Fruit fly (Drosophila melanogaster) whole organism, prepupa: ENCODE data around the gene Esyt2.

Source experiments
- CG10669 ChIP-seq: fragments of 200-800 bp; sonication (Bioruptor generic); optimal IDR thresholded peaks from 3 replicates; lab custom pipeline; 2018; ENCODE audit warnings: missing biosample characterization, mild to moderate bottlenecking, missing genetic modification characterization, moderate library complexity
- CG11762 ChIP-seq: fragments of 200-800 bp; sonication (Bioruptor generic); optimal IDR thresholded peaks from 3 replicates; lab custom pipeline; 2016; ENCODE audit warnings: missing biosample characterization, missing genetic modification characterization; ENCODE audit not compliant: insufficient read depth
- CG11902 ChIP-seq: fragments of 200-800 bp; sonication (Bioruptor generic); optimal IDR thresholded peaks from 3 replicates; lab custom pipeline; 2016; ENCODE audit warnings: missing biosample characterization, missing genetic modification characterization
- CG1621 ChIP-seq: fragments of 200-800 bp; sonication (Bioruptor generic); optimal IDR thresholded peaks from 3 replicates; lab custom pipeline; 2018; ENCODE audit warnings: missing biosample characterization, mild to moderate bottlenecking, missing genetic modification characterization
- CG16779 ChIP-seq: fragments of 200-800 bp; sonication (Bioruptor generic); optimal IDR thresholded peaks from 3 replicates; lab custom pipeline; 2017; ENCODE audit warnings: missing biosample characterization, mild to moderate bottlenecking, missing genetic modification characterization
- CG3032 ChIP-seq: fragments of 200-800 bp; optimal IDR thresholded peaks from 2 replicates; lab custom pipeline; 2019; ENCODE audit warnings: missing biosample characterization, mild to moderate bottlenecking, missing genetic modification characterization, moderate library complexity
- CG32006 ChIP-seq: fragments of 200-800 bp; sonication (Bioruptor generic); optimal IDR thresholded peaks from 3 replicates; lab custom pipeline; 2017; ENCODE audit warnings: missing biosample characterization, mild to moderate bottlenecking, missing genetic modification characterization
- CG34406 ChIP-seq: fragments of 200-800 bp; sonication (Bioruptor generic); optimal IDR thresholded peaks from 3 replicates; lab custom pipeline; 2016; ENCODE audit warnings: missing biosample characterization, missing genetic modification characterization
- CG3919 ChIP-seq: fragments of 200-800 bp; sonication (Bioruptor generic); optimal IDR thresholded peaks from 3 replicates; lab custom pipeline; 2016; ENCODE audit warnings: missing biosample characterization, missing genetic modification characterization
- CG4318 ChIP-seq: fragments of 200-800 bp; sonication (Bioruptor generic); optimal IDR thresholded peaks from 3 replicates; lab custom pipeline; 2017; ENCODE audit warnings: missing biosample characterization, mild to moderate bottlenecking, missing genetic modification characterization
- CG6276 ChIP-seq: fragments of 200-800 bp; sonication (Bioruptor generic); optimal IDR thresholded peaks from 2 replicates; lab custom pipeline; 2017; ENCODE audit warnings: missing biosample characterization, mild to moderate bottlenecking, missing genetic modification characterization
- CG6808 ChIP-seq: fragments of 200-800 bp; sonication (Bioruptor generic); optimal IDR thresholded peaks from 3 replicates; lab custom pipeline; 2017; ENCODE audit warnings: missing biosample characterization, missing genetic modification characterization, mild to moderate bottlenecking, moderate library complexity, missing genetic modification reagents
- CG6854 ChIP-seq: fragments of 200-800 bp; sonication (Bioruptor generic); optimal IDR thresholded peaks from 2 replicates; lab custom pipeline; 2017; ENCODE audit warnings: missing biosample characterization, mild to moderate bottlenecking, missing genetic modification characterization
- CG9139 ChIP-seq: fragments of 200-800 bp; sonication (Bioruptor generic); optimal IDR thresholded peaks from 3 replicates; lab custom pipeline; 2017; ENCODE audit warnings: missing biosample characterization, mild to moderate bottlenecking, missing genetic modification characterization
- Eip75B ChIP-seq: fragments of 200-800 bp; sonication (Bioruptor generic); optimal IDR thresholded peaks from 3 replicates; lab custom pipeline; 2016; ENCODE audit warnings: missing biosample characterization, missing genetic modification characterization
- Eip78C ChIP-seq: fragments of 200-800 bp; sonication (Bioruptor generic); peaks from one replicate; lab custom pipeline; 2016; ENCODE audit warnings: missing biosample characterization, missing genetic modification characterization
- Eip93F ChIP-seq: fragments of 200-800 bp; sonication (Bioruptor generic); optimal IDR thresholded peaks from 2 replicates; lab custom pipeline; 2016; ENCODE audit warnings: missing biosample characterization, mild to moderate bottlenecking, missing genetic modification characterization
- Ets96B ChIP-seq: fragments of 200-800 bp; optimal IDR thresholded peaks from 2 replicates; lab custom pipeline; 2019; ENCODE audit warnings: missing biosample characterization, mild to moderate bottlenecking, missing genetic modification characterization, moderate library complexity
- Gug ChIP-seq: fragments of 200-800 bp; sonication (Bioruptor generic); IDR thresholded peaks from 2 replicates; pipeline ENCODE4 v1.3.6; 2022; ENCODE audit warnings: missing biosample characterization, missing genetic modification characterization
- Hr38 ChIP-seq: sonication (Bioruptor generic); optimal IDR thresholded peaks from 2 replicates; lab custom pipeline; 2016; ENCODE audit warnings: missing biosample characterization, missing genetic modification characterization
- Hr39 ChIP-seq: fragments of 200-800 bp; sonication (Bioruptor generic); optimal IDR thresholded peaks from 2 replicates; lab custom pipeline; 2016; ENCODE audit warnings: missing biosample characterization, missing genetic modification characterization
- Lpt ChIP-seq: fragments of 200-800 bp; sonication (Bioruptor generic); optimal IDR thresholded peaks from 3 replicates; lab custom pipeline; 2016; ENCODE audit warnings: missing biosample characterization, missing genetic modification characterization
- OdsH ChIP-seq: fragments of 200-800 bp; sonication (Bioruptor generic); optimal IDR thresholded peaks from 3 replicates; lab custom pipeline; 2016; ENCODE audit warnings: missing biosample characterization, missing genetic modification characterization
- Smox ChIP-seq: fragments of 200-800 bp; sonication (Bioruptor generic); optimal IDR thresholded peaks from 3 replicates; lab custom pipeline; 2016; ENCODE audit warnings: missing biosample characterization, missing genetic modification characterization
- Sox102F ChIP-seq: fragments of 200-800 bp; sonication (Bioruptor generic); optimal IDR thresholded peaks from 2 replicates; lab custom pipeline; 2016; ENCODE audit warnings: missing biosample characterization, mild to moderate bottlenecking, missing genetic modification characterization
- Sox14 ChIP-seq: fragments of 200-800 bp; sonication (Bioruptor generic); optimal IDR thresholded peaks from 3 replicates; lab custom pipeline; 2016; ENCODE audit warnings: missing biosample characterization, missing genetic modification characterization
- Sox15 ChIP-seq: fragments of 200-800 bp; sonication (Bioruptor generic); optimal IDR thresholded peaks from 3 replicates; lab custom pipeline; 2016; ENCODE audit warnings: missing biosample characterization, missing genetic modification characterization
- achi ChIP-seq: fragments of 200-800 bp; sonication (Bioruptor generic); optimal IDR thresholded peaks from 3 replicates; lab custom pipeline; 2016; ENCODE audit warnings: missing biosample characterization, missing genetic modification characterization
- dsx ChIP-seq: fragments of 200-800 bp; optimal IDR thresholded peaks from 3 replicates; lab custom pipeline; 2019; ENCODE audit warnings: missing biosample characterization, mild to moderate bottlenecking, missing genetic modification characterization, moderate library complexity; ENCODE audit not compliant: poor library complexity, severe bottlenecking
- esn ChIP-seq: fragments of 200-800 bp; sonication (Bioruptor generic); optimal IDR thresholded peaks from 2 replicates; lab custom pipeline; 2016; ENCODE audit warnings: missing biosample characterization, mild to moderate bottlenecking, missing genetic modification characterization, moderate library complexity
- fd59A ChIP-seq: fragments of 200-800 bp; sonication (Bioruptor generic); optimal IDR thresholded peaks from 2 replicates; lab custom pipeline; 2017; ENCODE audit warnings: missing biosample characterization, mild to moderate bottlenecking, missing genetic modification characterization, missing genetic modification reagents
- pdm3 ChIP-seq: fragments of 200-800 bp; sonication (Bioruptor generic); optimal IDR thresholded peaks from 3 replicates; lab custom pipeline; 2016; ENCODE audit warnings: missing biosample characterization, missing genetic modification characterization
- salr ChIP-seq, 2 experiments: fragments of 200-800 bp; sonication (Bioruptor generic); optimal IDR thresholded peaks; 3 replicates each; lab custom pipeline; 2016 to 2018; ENCODE audit warnings: missing biosample characterization in 2 of 2, missing genetic modification characterization in 2 of 2, mild to moderate bottlenecking in 1 of 2
- ss ChIP-seq, 2 experiments: fragments of 200-800 bp; sonication (Bioruptor generic); optimal IDR thresholded peaks; 2 replicates in 1 of 2; 3 replicates in 1 of 2; lab custom pipeline; 2017 to 2018; ENCODE audit warnings: mild to moderate bottlenecking in 2 of 2, missing biosample characterization in 2 of 2, missing genetic modification characterization in 2 of 2, moderate library complexity in 1 of 2
- topi ChIP-seq: fragments of 200-800 bp; sonication (Bioruptor generic); optimal IDR thresholded peaks from 3 replicates; lab custom pipeline; 2016; ENCODE audit warnings: missing biosample characterization, missing genetic modification characterization
- vri ChIP-seq: fragments of 200-800 bp; sonication (Bioruptor generic); optimal IDR thresholded peaks from 3 replicates; lab custom pipeline; 2016; ENCODE audit warnings: missing biosample characterization, mild to moderate bottlenecking, missing genetic modification characterization

Gene Esyt2

DNA sequence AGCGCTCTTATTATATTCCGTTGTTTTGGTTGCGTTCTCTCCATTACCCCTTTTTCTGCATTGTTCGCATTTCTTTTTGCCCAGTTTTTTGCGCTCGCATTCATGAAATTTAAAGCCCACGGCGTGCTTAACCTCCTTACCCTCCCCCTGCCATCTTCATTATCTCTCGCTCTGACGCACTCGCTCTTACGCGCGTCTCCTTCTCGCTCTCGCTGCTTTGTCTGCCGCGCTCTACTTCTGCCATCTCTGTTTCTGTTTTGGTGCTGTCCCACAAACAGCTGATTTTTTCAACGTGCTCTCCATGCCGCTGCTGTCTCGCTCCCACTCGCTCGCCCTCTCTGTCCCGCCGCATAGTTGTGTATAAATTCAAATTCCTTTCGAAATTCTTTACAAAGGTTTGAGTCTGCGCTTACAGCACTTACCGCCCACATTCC is 42.0 kb downstream of the Esyt2 start:
- peak; percentile 29 for TF ChIP-seq CG3919 (GFP tag; lab: Kevin White, UChicago)
- peak; percentile 57 for TF ChIP-seq Lpt
- TF ChIP-seq dsx (GFP tag; lab: Kevin White, UChicago) = peak; percentile 47
- no peak for TF ChIP-seq Eip93F
- peak; percentile 72 for TF ChIP-seq CG6854 (GFP tag; lab: Kevin White, UChicago)
- TF ChIP-seq fd59A (GFP tag; lab: Kevin White, UChicago) = no peak
- TF ChIP-seq pdm3 (GFP tag; lab: Kevin White, UChicago) = no peak
- no peak for TF ChIP-seq topi (GFP tag; lab: Kevin White, UChicago)
- peak; percentile 41 for TF ChIP-seq esn
- TF ChIP-seq vri = no peak
- no peak for TF ChIP-seq Sox15 (GFP tag; lab: Kevin White, UChicago)
- TF ChIP-seq Sox14 = peak; percentile 92
- TF ChIP-seq CG1621 (tag; lab: Kevin White, UChicago) = peak; percentile 72
- TF ChIP-seq CG9139 = peak; percentile 19
- TF ChIP-seq Eip75B (GFP tag; lab: Kevin White, UChicago) = peak; percentile 70
- peak; percentile 79 for TF ChIP-seq Eip78C (GFP tag; lab: Kevin White, UChicago)
- peak; percentile 70 for TF ChIP-seq Sox102F
- TF ChIP-seq Hr39 (GFP tag; lab: Kevin White, UChicago) = no peak
- peak; percentile 39 for TF ChIP-seq CG6808 (GFP tag; lab: Kevin White, UChicago)
- peak; percentile 4 for TF ChIP-seq CG34406 (GFP tag; lab: Kevin White, UChicago)
- no peak for TF ChIP-seq achi (GFP tag; lab: Kevin White, UChicago)
- peak; percentile 53 to 69 for TF ChIP-seq ss (GFP tag; optimal IDR thresholded peaks at IDR 0.05; lab: Kevin White, UChicago)
- peak; percentile 7 for TF ChIP-seq CG16779 (tag; lab: Kevin White, UChicago)

DNA sequence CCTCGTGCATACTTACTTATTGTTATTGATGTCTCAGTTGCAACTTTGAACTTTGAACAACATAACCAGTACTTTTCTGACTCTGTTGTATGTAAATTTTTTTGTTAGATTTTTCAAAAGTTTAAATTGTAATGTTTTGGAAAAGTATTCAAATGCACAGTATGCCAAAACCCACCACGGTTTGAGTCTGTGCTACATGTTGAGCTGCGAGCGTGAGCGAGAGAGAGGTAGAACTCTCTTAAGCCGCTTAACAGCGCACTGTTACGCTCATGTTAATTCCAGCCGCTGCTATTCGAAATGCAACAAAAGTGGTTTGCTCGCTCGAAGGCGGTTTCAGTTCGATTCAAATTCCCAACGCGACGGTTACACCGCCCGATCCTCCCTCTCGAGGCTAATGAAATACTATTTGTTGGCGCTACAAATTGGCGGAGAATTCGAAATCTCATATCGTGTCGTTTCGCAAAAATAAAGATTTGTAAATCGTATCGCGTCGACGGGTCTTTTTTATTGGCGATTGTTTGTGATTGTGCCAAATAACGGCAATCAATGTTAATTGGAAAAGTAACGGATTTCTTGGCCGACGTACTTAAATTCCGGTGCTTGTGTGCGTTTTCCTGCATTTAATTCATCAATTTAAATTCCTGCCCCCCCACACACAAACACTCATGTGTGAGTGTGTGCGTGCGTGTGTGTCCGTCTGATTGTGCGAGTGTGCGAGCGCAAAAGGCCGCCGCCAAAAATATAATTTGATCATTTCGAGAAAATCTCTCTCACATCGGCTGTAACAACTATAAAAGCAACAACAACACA is 44.5 kb downstream of the Esyt2 start:
- TF ChIP-seq dsx (GFP tag; lab: Kevin White, UChicago) (peak; percentile 58), CG34406 (GFP tag; lab: Kevin White, UChicago) (no peak), esn (no peak), Eip78C (GFP tag; lab: Kevin White, UChicago) (peak; percentile 21), CG16779 (tag; lab: Kevin White, UChicago) (no peak), Smox (GFP tag; lab: Kevin White, UChicago) (no peak), CG4318 (GFP tag; lab: Kevin White, UChicago) (no peak), Ets96B (tag; lab: Kevin White, UChicago) (no peak), Hr38 (no peak), Hr39 (GFP tag; lab: Kevin White, UChicago) (no peak), CG11762 (GFP tag; lab: Kevin White, UChicago) (no peak), CG3032 (no peak), CG11902 (GFP tag; lab: Kevin White, UChicago) (no peak), CG6808 (GFP tag; lab: Kevin White, UChicago) (peak; percentile 7), fd59A (GFP tag; lab: Kevin White, UChicago) (no peak), CG6276 (GFP tag; lab: Kevin White, UChicago) (no peak), CG32006 (no peak), CG3919 (GFP tag; lab: Kevin White, UChicago) (peak; percentile 25), salr (GFP tag; optimal IDR thresholded peaks at IDR 0.05; lab: Kevin White, UChicago) (no peak), CG10669 (GFP tag; lab: Kevin White, UChicago) (no peak), Gug (GFP tag; lab: Robert Waterston, UW) (no peak), OdsH (no peak), CG6854 (GFP tag; lab: Kevin White, UChicago) (peak; percentile 10), achi (GFP tag; lab: Kevin White, UChicago) (no peak), ss (GFP tag; optimal IDR thresholded peaks at IDR 0.05; lab: Kevin White, UChicago) (peak; percentile 18 to 20), Eip93F (no peak)
